Fruit fly (Drosophila melanogaster) whole organism, wandering third instar larva: ENCODE measurements around the gene CG8916.

Experiments used
- Dfd ChIP-seq: fragments of >200 bp; optimal IDR thresholded peaks from 2 replicates; lab custom pipeline; 2017; ENCODE audit warnings: missing biosample characterization, missing genetic modification characterization
- Hr78 ChIP-seq: fragments of >200 bp; optimal IDR thresholded peaks from 2 replicates; lab custom pipeline; 2017; ENCODE audit warnings: missing biosample characterization, missing genetic modification characterization
- usp ChIP-seq: fragments of >200 bp; optimal IDR thresholded peaks from 2 replicates; lab custom pipeline; 2017; ENCODE audit warnings: missing biosample characterization, missing genetic modification characterization
- woc ChIP-seq: sonication (Bioruptor generic); optimal IDR thresholded peaks from 2 replicates; lab custom pipeline; 2016; ENCODE audit warnings: missing biosample characterization, mild to moderate bottlenecking, missing genetic modification characterization

DNA sequence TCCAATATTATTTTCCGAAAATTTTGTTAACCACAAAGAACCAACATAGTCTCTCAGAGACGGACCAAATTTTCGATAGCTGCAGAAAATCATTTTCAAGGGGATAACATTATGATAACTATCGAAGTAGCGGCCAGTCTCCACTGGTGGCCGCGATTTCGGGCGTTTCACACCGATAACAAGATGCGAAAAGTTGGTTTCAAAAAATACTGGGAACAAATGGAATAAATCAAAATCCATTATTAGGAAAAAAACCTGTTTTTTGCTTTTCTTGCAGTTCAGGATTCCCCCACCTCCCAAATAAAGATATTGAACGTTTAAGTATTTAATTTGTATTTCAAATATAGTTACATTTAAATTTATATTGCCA is 34.5 kb upstream of the CG8916 start, which contains the start of gene tay:
- no peak for TF ChIP-seq Hr78
- TF ChIP-seq Dfd (GFP tag; lab: Kevin White, UChicago): no peak
- no peak for TF ChIP-seq usp (GFP tag; lab: Kevin White, UChicago)
- no peak for TF ChIP-seq woc
